Worm (Caenorhabditis elegans): ENCODE measurements around the gene eco-1.

eco-1 gene

DNA sequence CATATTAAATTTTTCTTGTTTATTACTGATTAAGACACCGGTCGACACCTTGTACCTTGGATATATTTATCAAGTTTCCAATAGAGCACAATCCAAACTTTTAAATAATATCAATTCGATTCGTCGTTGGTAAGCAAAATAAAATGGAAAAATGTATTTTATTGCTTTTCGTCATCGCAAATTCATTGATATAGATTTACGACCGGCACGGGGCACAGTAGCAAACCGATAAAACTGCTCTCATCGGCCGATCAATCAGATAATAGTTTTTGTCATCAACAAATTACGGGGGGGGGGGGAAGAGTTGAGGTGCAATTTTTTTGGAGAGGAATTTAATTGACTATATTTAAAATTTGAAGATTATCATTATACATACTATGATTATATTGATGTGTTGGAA lies 35.6 kb downstream of the eco-1 start:
- TF ChIP-seq aly-1 (tag; optimal IDR thresholded peaks at IDR 0.05) (no peak), hmg-4 (GFP tag; optimal IDR thresholded peaks at IDR 0.05) (no peak), hnd-1 (tag; optimal IDR thresholded peaks at IDR 0.05) (no peak), tra-4 (tag; optimal IDR thresholded peaks at IDR 0.05) (no peak), hmbx-1 (tag; optimal IDR thresholded peaks at IDR 0.05) (no peak), tbx-37 (GFP tag; conservative IDR thresholded peaks at IDR 0.05) (no peak), flt-1 (GFP tag; IDR thresholded peaks at IDR 0.05) (no peak), B0310.2 (tag; optimal IDR thresholded peaks at IDR 0.05) (no peak), ama-1 (optimal IDR thresholded peaks at IDR 0.05) (no peak), pes-1 (GFP tag; IDR thresholded peaks at IDR 0.05) (no peak), F13C5.2 (tag; optimal IDR thresholded peaks at IDR 0.05) (no peak), ceh-13 (GFP tag; optimal IDR thresholded peaks at IDR 0.05) (no peak)

DNA sequence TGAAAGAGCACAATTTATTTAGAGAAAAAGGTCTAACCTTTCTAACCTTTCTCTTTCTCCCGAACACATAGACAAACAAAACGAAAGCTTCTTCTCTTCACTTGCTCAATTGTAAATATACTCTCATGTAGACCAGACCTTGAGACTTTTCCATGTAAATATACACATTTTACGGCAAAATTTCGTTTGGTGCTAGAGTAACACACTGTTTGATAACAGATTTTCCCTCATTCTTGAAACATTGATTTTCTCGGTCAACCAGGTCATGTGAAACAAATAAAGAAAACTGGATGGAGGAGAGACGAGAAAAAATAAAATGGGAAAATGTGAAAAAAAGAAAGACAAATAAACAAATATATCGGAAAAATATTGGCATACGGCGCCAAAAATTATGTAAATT lies 36.9 kb downstream of the eco-1 start:
- no peak for TF ChIP-seq hmbx-1 (tag; optimal IDR thresholded peaks at IDR 0.05)
- TF ChIP-seq ceh-13 (GFP tag; optimal IDR thresholded peaks at IDR 0.05) = no peak
- TF ChIP-seq tbx-37 (GFP tag; conservative IDR thresholded peaks at IDR 0.05) = no peak

DNA sequence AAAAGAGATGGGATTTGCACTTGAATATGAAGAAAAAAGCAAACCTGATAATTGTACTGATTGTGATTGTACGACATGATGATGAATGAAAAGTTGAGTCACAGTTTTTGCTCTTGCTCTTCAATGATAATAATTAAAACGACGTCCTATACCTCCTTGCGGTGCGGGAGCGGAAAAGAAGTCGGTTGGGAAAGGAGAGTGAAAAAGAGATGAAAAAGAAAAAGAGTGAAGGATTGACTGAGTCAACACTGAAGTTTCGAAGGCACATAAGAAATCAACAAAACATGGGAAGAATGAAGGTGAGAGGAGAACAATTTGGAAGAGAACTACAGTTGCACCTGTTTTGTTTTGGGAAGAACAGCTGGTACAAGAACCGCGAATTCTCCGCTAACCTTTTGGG lies 39.5 kb downstream of the eco-1 start, which contains the start of gene F56C9.8:
Gene F56C9.8, minus strand, starts transcription at position 120 of the 400 bp plus-strand sequence.
- no peak for TF ChIP-seq sea-1 (GFP tag; conservative IDR thresholded peaks at IDR 0.05)
- TF ChIP-seq F13C5.2 (tag; optimal IDR thresholded peaks at IDR 0.05) = no peak

DNA sequence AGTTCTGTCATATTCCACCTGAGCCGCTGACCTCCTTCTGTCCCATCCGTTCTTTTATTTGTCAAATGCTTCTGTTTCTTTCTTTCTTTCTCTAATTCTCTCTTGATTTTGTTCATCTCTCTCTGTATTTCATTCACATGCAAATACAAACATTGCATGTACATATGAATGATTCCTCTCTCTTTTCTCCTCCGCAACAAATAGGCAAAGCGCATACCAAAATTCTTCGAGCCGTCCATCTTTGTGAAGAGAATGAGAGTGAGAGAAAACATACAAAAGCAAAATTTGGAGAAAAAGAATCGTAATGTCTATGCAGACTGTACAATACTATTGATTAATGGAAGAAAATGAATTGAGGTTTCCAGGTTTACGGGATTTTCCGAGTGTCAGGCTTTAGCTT lies 41.5 kb downstream of the eco-1 start:
- TF ChIP-seq tra-4 (tag; optimal IDR thresholded peaks at IDR 0.05) (no peak), hmbx-1 (tag; optimal IDR thresholded peaks at IDR 0.05) (no peak), ets-7 (tag; optimal IDR thresholded peaks at IDR 0.05) (no peak), ceh-36 (tag; optimal IDR thresholded peaks at IDR 0.05) (no peak), hmg-4 (GFP tag; optimal IDR thresholded peaks at IDR 0.05) (no peak), aly-1 (tag; optimal IDR thresholded peaks at IDR 0.05) (no peak), tbx-11 (GFP tag; IDR thresholded peaks at IDR 0.05) (no peak), tbx-37 (GFP tag; conservative IDR thresholded peaks at IDR 0.05) (no peak), hnd-1 (tag; optimal IDR thresholded peaks at IDR 0.05) (no peak), scrt-1 (GFP tag; IDR thresholded peaks at IDR 0.05) (no peak), F13C5.2 (tag; optimal IDR thresholded peaks at IDR 0.05) (no peak)

DNA sequence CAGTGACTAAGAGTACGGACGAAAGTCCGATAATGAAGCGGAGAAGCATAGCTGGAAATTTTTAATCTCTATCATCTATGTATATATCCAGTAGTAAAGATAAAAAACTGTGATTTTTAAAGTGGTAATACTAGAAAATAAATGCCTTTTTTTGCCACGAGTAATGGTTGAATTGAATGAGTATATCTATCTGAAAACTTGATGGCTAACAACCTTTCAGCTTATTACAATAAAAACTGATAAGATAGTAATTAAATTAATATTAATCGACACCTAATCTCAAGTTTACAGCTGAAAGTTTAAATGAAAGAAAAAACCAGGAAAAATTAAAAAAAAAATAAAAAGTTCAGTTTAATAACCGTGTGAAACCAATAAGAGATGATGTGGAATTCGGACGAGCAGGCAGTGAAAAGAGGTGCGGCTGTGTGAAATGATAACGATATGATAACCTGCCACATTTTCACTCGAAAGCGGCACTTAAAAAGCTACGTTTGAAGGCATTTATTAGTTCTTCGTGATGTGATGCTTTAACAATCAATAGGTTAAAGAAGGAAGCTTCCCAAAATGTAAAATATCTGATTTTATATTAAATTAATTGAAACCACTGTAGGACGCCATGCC lies 43.9 kb downstream of the eco-1 start, which contains the start of gene nspg-6:
Gene nspg-6, minus strand, starts transcription at position 51 of the 621 bp plus-strand sequence.
- no peak for TF ChIP-seq ceh-13 (GFP tag; optimal IDR thresholded peaks at IDR 0.05)
- TF ChIP-seq ceh-36 (tag; optimal IDR thresholded peaks at IDR 0.05) = no peak
- no peak for TF ChIP-seq tbx-11 (GFP tag; IDR thresholded peaks at IDR 0.05)
- TF ChIP-seq aly-1 (tag; optimal IDR thresholded peaks at IDR 0.05) = no peak
- TF ChIP-seq B0310.2 (tag; optimal IDR thresholded peaks at IDR 0.05) = no peak
- TF ChIP-seq ama-1 (optimal IDR thresholded peaks at IDR 0.05) = no peak
- TF ChIP-seq scrt-1 (GFP tag; IDR thresholded peaks at IDR 0.05) = no peak
- no peak for TF ChIP-seq pes-1 (GFP tag; IDR thresholded peaks at IDR 0.05)
- TF ChIP-seq hnd-1 (tag; optimal IDR thresholded peaks at IDR 0.05) = no peak
- TF ChIP-seq hmbx-1 (tag; optimal IDR thresholded peaks at IDR 0.05) = no peak
- no peak for TF ChIP-seq tbx-37 (GFP tag; conservative IDR thresholded peaks at IDR 0.05)
- TF ChIP-seq tra-4 (tag; optimal IDR thresholded peaks at IDR 0.05) = no peak
- TF ChIP-seq sea-1 (GFP tag; conservative IDR thresholded peaks at IDR 0.05) = no peak
- no peak for TF ChIP-seq flt-1 (GFP tag; IDR thresholded peaks at IDR 0.05)
- TF ChIP-seq ets-7 (tag; optimal IDR thresholded peaks at IDR 0.05) = no peak
- no peak for TF ChIP-seq F13C5.2 (tag; optimal IDR thresholded peaks at IDR 0.05)
- no peak for TF ChIP-seq hmg-4 (GFP tag; optimal IDR thresholded peaks at IDR 0.05)

DNA sequence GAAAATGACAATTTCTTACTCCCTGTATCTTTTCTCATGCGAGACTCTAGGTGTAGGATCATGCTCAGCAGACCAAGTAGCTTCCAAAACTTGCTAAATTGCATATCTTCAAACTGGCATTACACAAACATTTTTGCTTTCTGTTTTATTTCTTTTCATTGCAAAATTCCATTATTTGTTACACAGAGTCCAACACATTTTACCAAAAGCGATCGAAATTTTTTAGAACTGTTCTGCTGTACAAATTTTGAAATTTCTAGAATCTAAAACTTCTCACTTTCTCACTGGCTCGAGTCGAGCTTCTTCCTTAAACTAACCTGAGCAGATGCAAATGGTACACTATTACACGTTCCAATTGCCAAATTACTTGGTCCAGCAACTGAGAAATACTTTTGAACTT lies 44.4 kb downstream of the eco-1 start:
- TF ChIP-seq scrt-1 (GFP tag; IDR thresholded peaks at IDR 0.05) (no peak), hmbx-1 (tag; optimal IDR thresholded peaks at IDR 0.05) (no peak), pes-1 (GFP tag; IDR thresholded peaks at IDR 0.05) (no peak), tbx-37 (GFP tag; conservative IDR thresholded peaks at IDR 0.05) (no peak), hmg-4 (GFP tag; optimal IDR thresholded peaks at IDR 0.05) (no peak), aly-1 (tag; optimal IDR thresholded peaks at IDR 0.05) (no peak), flt-1 (GFP tag; IDR thresholded peaks at IDR 0.05) (no peak), F13C5.2 (tag; optimal IDR thresholded peaks at IDR 0.05) (no peak), hnd-1 (tag; optimal IDR thresholded peaks at IDR 0.05) (no peak), ama-1 (optimal IDR thresholded peaks at IDR 0.05) (no peak), tbx-11 (GFP tag; IDR thresholded peaks at IDR 0.05) (no peak), ets-7 (tag; optimal IDR thresholded peaks at IDR 0.05) (no peak), B0310.2 (tag; optimal IDR thresholded peaks at IDR 0.05) (no peak), sea-1 (GFP tag; conservative IDR thresholded peaks at IDR 0.05) (no peak), tra-4 (tag; optimal IDR thresholded peaks at IDR 0.05) (no peak), ceh-13 (GFP tag; optimal IDR thresholded peaks at IDR 0.05) (no peak)

DNA sequence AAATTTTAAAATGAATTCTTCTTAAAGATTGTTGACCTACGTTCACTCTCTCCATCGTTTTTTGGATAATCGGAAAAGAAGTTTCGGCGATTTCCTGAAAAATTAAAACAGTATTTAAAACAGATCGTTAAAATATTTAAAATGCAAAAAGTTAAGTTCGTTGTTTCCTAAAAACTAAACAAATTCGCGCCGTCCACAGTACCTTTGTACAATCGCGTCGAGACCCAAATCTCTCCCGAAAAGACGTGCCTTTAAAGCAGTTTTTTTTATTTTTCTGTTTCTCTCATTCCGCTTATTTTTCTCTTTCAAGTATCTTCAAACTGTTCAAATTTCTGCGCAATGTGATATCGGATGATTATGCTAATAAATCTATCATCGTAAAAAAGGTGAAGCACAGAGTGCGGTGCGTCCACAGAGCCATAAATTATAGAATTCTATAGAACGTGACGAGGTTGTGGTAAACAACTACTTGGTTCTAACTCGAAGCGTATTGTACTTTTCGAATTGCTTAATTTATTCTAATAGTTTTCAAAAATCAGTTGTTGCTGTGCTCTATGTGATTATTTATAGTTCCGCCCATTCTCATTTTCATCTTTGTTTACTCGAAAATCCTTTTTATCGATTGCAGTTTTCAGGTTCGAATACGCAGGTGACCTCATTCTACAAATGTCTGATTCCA lies 48.1 kb downstream of the eco-1 start, which contains the start of the genes F56C9.6 and F56C9.3:
Gene F56C9.6, minus strand, starts transcription at position 112 of the 679 bp plus-strand sequence.
Gene F56C9.3, plus strand, starts transcription at position 629 of the 679 bp plus-strand sequence.
- no peak for TF ChIP-seq flt-1 (GFP tag; IDR thresholded peaks at IDR 0.05)
- TF ChIP-seq scrt-1 (GFP tag; IDR thresholded peaks at IDR 0.05) = no peak
- no peak for TF ChIP-seq B0310.2 (tag; optimal IDR thresholded peaks at IDR 0.05)
- TF ChIP-seq F13C5.2 (tag; optimal IDR thresholded peaks at IDR 0.05) = no peak
- no peak for TF ChIP-seq tra-4 (tag; optimal IDR thresholded peaks at IDR 0.05)
- no peak for TF ChIP-seq ceh-13 (GFP tag; optimal IDR thresholded peaks at IDR 0.05)
- no peak for TF ChIP-seq ets-7 (tag; optimal IDR thresholded peaks at IDR 0.05)
- TF ChIP-seq pes-1 (GFP tag; IDR thresholded peaks at IDR 0.05) = no peak
